Fruit fly (Drosophila melanogaster): ENCODE data around the gene Tat.

Gene Tat

DNA sequence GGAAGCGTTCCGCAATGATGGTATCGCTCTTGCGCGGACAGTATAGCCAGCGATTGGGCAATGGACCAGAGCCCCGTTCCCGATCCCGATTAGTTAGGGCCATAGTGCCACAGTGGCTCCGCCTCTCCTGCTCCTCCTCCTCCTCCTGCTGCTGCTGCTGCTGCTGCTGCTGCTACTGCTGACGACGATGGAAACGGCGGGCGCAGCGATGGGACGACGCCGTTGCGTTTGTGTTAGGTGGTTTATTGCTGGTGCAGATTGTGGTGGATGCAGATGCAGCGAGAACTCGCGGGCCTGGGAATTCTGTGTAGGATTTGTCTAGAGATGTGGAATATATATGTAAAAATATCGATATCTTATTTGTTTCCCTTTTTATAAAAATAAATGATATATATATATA, 18.5 kb upstream of the Tat start, which contains the start of gene mRNA-cap (continued):
- TF ChIP-seq Sry-δ (GFP tag; optimal IDR thresholded peaks at IDR 0.05) (peak; percentile 37), Hsf (GFP tag; optimal IDR thresholded peaks at IDR 0.05) (no peak), YL-1 (GFP tag; optimal IDR thresholded peaks at IDR 0.05) (peak; percentile 36), CG12071 (GFP tag; optimal IDR thresholded peaks at IDR 0.05) (no peak)

DNA sequence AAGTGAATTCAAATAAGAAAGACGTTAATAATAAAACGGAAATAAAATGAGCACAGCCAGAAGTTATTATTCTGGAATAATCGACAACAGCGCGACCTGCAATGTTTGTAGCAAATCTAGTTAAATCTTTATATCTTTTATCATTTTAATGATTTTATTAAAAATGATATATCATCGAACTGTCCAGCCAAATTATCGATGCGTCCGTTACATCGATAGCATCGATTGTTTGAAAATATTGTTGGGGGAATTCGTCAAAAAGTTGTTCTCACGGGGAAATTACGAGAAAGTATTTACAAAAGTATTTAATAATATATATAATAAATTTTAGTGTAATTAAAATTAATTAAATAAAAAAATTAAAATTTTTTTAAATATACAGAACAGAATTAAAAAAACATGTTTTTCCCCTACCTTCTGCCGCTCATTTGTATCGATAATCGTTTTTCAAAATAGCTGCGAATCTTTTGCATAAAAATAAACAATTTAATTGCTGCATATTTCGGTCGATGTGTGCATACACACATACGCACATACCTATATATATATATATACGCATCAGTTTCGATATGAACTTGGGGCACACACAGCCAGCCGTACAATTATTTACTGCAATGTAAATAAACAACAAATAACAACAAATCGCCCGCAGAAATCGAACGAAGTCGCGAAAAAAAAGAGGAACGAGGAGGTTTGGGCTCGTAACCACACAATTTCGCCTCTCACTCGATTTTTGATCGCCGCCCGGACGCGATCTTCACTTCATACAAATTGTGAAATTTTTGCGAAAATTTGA, 17.9 kb upstream of the Tat start, which contains the start of gene CG32599:
TSS of gene CG32599 (plus strand) at position 746 of the 796 bp plus-strand sequence.
- TF ChIP-seq Ada2b (GFP tag; IDR thresholded peaks at IDR 0.05): peak; percentile 53
- TF ChIP-seq gem (tag; optimal IDR thresholded peaks at IDR 0.05): peak; percentile 73
- TF ChIP-seq Doc3 (GFP tag; IDR thresholded peaks at IDR 0.05; ENCODE audit: partially characterized antibody): 0 out of 3 replicates have a peak, but pooled peaks have one; percentile 40
- no peak for TF ChIP-seq Side (GFP tag; optimal IDR thresholded peaks at IDR 0.05)
- TF ChIP-seq CG5245 (GFP tag; optimal IDR thresholded peaks at IDR 0.05): no peak
- TF ChIP-seq Camta (GFP tag; optimal IDR thresholded peaks at IDR 0.05): no peak
- peak; percentile 23; the same call in 1 of the 3 replicates for TF ChIP-seq B-H1 (GFP tag; IDR thresholded peaks at IDR 0.05)
- TF ChIP-seq Neu2 (GFP tag; optimal IDR thresholded peaks at IDR 0.05; ENCODE audit: borderline replicate concordance): no peak
- TF ChIP-seq CG7556 (GFP tag; optimal IDR thresholded peaks at IDR 0.05): no peak
- no peak for TF ChIP-seq Bteb2 (GFP tag; optimal IDR thresholded peaks at IDR 0.05)
- TF ChIP-seq CG2116 (GFP tag; optimal IDR thresholded peaks at IDR 0.05): peak; percentile 46
- TF ChIP-seq twi (tag; optimal IDR thresholded peaks at IDR 0.05): no peak
- TF ChIP-seq CG18262 (tag; optimal IDR thresholded peaks at IDR 0.05): peak; percentile 52
- TF ChIP-seq Jarid2 (GFP tag; optimal IDR thresholded peaks at IDR 0.05): no peak
- peak; percentile 37 for TF ChIP-seq D19A (tag; optimal IDR thresholded peaks at IDR 0.05)
- TF ChIP-seq Doc2 (GFP tag; IDR thresholded peaks at IDR 0.05): no peak
- TF ChIP-seq Xbp1 (GFP tag; optimal IDR thresholded peaks at IDR 0.05): peak; percentile 14
- peak; percentile 29 for TF ChIP-seq lmd (GFP tag; IDR thresholded peaks at IDR 0.05)
- no peak for TF ChIP-seq run (tag; optimal IDR thresholded peaks at IDR 0.05)
- TF ChIP-seq CG1602 (GFP tag; optimal IDR thresholded peaks at IDR 0.05): peak; percentile 30
- TF ChIP-seq CG7839 (tag; optimal IDR thresholded peaks at IDR 0.05): peak; percentile 46
- TF ChIP-seq Ptx1 (GFP tag; IDR thresholded peaks at IDR 0.05): peak; percentile 66
- TF ChIP-seq CG14014 (GFP tag; IDR thresholded peaks at IDR 0.05): peak; percentile 30; the same call in 1 of the 2 replicates
- no peak for TF ChIP-seq Sin3A (optimal IDR thresholded peaks at IDR 0.05)
- no peak; the same call in 1 of the 2 replicates for TF ChIP-seq CG11247 (GFP tag; IDR thresholded peaks at IDR 0.05)
- TF ChIP-seq row (GFP tag; IDR thresholded peaks at IDR 0.05): peak; percentile 66
- TF ChIP-seq Vsx1 (GFP tag; optimal IDR thresholded peaks at IDR 0.05): no peak
- TF ChIP-seq YL-1 (GFP tag; optimal IDR thresholded peaks at IDR 0.05): peak; percentile 6
- TF ChIP-seq CG31441 (GFP tag; IDR thresholded peaks at IDR 0.05): peak; percentile 59
- no peak for TF ChIP-seq hb (GFP tag; IDR thresholded peaks at IDR 0.05; ENCODE audit: partially characterized antibody)
- peak; percentile 59 for TF ChIP-seq bbx (GFP tag; IDR thresholded peaks at IDR 0.05; ENCODE audit: partially characterized antibody)
- TF ChIP-seq CG9727 (GFP tag; optimal IDR thresholded peaks at IDR 0.05): peak; percentile 48
- TF ChIP-seq CG32767 (GFP tag; IDR thresholded peaks at IDR 0.05): peak; percentile 25; the same call in 1 of the 2 replicates
- TF ChIP-seq Hr78 (GFP tag; optimal IDR thresholded peaks at IDR 0.05): no peak
- peak; percentile 25 for TF ChIP-seq CG13775 (GFP tag; optimal IDR thresholded peaks at IDR 0.05)
- 0 out of 3 replicates have a peak, but pooled peaks have one; percentile 35 for TF ChIP-seq CG14050 (GFP tag; IDR thresholded peaks at IDR 0.05)
- peak; percentile 54; the same call in 1 of the 3 replicates for TF ChIP-seq ase (GFP tag; IDR thresholded peaks at IDR 0.05)
- TF ChIP-seq HLH3B (GFP tag; IDR thresholded peaks at IDR 0.05): peak; percentile 37; the same call in 1 of the 2 replicates
- TF ChIP-seq CG8388 (GFP tag; optimal IDR thresholded peaks at IDR 0.05): peak; percentile 36
- peak; percentile 58; the same call in 1 of the 2 replicates for TF ChIP-seq ara (GFP tag; IDR thresholded peaks at IDR 0.05)
- no peak for TF ChIP-seq jigr1 (GFP tag; IDR thresholded peaks at IDR 0.05)
- TF ChIP-seq amos (GFP tag; IDR thresholded peaks at IDR 0.05; ENCODE audit: partially characterized antibody): peak; percentile 62
- TF ChIP-seq Sox102F (GFP tag; optimal IDR thresholded peaks at IDR 0.05): peak; percentile 54
- peak; percentile 55 for TF ChIP-seq ap (GFP tag; IDR thresholded peaks at IDR 0.05)

All from whole organism, embryonic.